Worm (Caenorhabditis elegans) whole organism, L4 larva: ENCODE results near the gene C14A4.7.

Source experiments
- T26A8.4 ChIP-seq: fragments of 200-800 bp; sonication (Bioruptor generic); IDR thresholded peaks from 2 replicates; pipeline ENCODE4 v1.3.6; 2022; ENCODE audit warnings: missing genetic modification characterization, missing compliant biosample characterization
- egl-27 ChIP-seq: sonication (generic microtip); optimal IDR thresholded peaks from 3 replicates; lab custom pipeline; 2017; ENCODE audit warnings: missing biosample characterization, missing genetic modification reagents, missing genetic modification characterization
- fkh-10 ChIP-seq: fragments of 150-350 bp; optimal IDR thresholded peaks from 2 replicates; lab custom pipeline; 2014; ENCODE audit warnings: missing biosample characterization, missing genetic modification reagents, missing genetic modification characterization
- hmg-1.1 ChIP-seq: fragments of 200-800 bp; sonication (Bioruptor generic); IDR thresholded peaks from 2 replicates; pipeline ENCODE4 v1.3.6; 2022; ENCODE audit warnings: missing genetic modification reagents, missing genetic modification characterization, missing compliant biosample characterization
- lin-1 ChIP-seq: fragments of 200-800 bp; sonication (Bioruptor generic); IDR thresholded peaks from 2 replicates; pipeline ENCODE4 v1.3.6; 2022; ENCODE audit warnings: missing genetic modification reagents, missing genetic modification characterization, missing compliant biosample characterization
- mep-1 ChIP-seq: fragments of 150-350 bp; sonication (generic microtip); optimal IDR thresholded peaks from 3 replicates; lab custom pipeline; 2014; ENCODE audit warnings: missing biosample characterization, missing genetic modification characterization
- nhr-111 ChIP-seq: fragments of 200-800 bp; sonication (Bioruptor generic); optimal IDR thresholded peaks from 2 replicates; lab custom pipeline; 2018; ENCODE audit warnings: mild to moderate bottlenecking, missing genetic modification characterization, missing compliant biosample characterization
- nhr-28 ChIP-seq: fragments of 150-350 bp; optimal IDR thresholded peaks from 2 replicates; lab custom pipeline; 2014; ENCODE audit warnings: missing biosample characterization, missing genetic modification characterization
- nhr-76 ChIP-seq: fragments of 150-350 bp; optimal IDR thresholded peaks from 2 replicates; lab custom pipeline; 2014; ENCODE audit warnings: missing biosample characterization, missing genetic modification characterization
- pha-4 ChIP-seq, 2 experiments: fragments of 150-350 bp in 1 of 2; fragments of 200-800 bp in 1 of 2; sonication (Bioruptor generic) in 1 of 2; IDR thresholded peaks in 1 of 2; optimal IDR thresholded peaks in 1 of 2; 2 replicates each; pipeline versions ENCODE4 v1.3.6 to Lab custom; 2014 to 2022; ENCODE audit warnings: missing genetic modification characterization in 2 of 2, missing genetic modification reagents in 2 of 2, missing biosample characterization in 1 of 2, missing compliant biosample characterization in 1 of 2
- saeg-2 ChIP-seq: fragments of 200-800 bp; sonication (Bioruptor generic); IDR thresholded peaks from 2 replicates; pipeline ENCODE4 v1.3.6; 2022; ENCODE audit warnings: missing genetic modification reagents, missing genetic modification characterization, missing compliant biosample characterization
- snpc-4 ChIP-seq: fragments of 150-350 bp; optimal IDR thresholded peaks from 2 replicates; lab custom pipeline; 2014; ENCODE audit warnings: missing biosample characterization, missing genetic modification characterization
- spr-1 ChIP-seq: sonication (generic microtip); optimal IDR thresholded peaks from 2 replicates; lab custom pipeline; 2016; ENCODE audit warnings: mild to moderate bottlenecking, missing genetic modification characterization, missing compliant biosample characterization
- ztf-11 ChIP-seq: fragments of 150-350 bp; optimal IDR thresholded peaks from 2 replicates; lab custom pipeline; 2014; ENCODE audit warnings: missing biosample characterization, missing genetic modification characterization

- TF ChIP-seq snpc-4 (tag; lab: Kevin White, UChicago): peak; percentile 62
- peak; percentile 98 for TF ChIP-seq saeg-2 (GFP tag; lab: Robert Waterston, UW)
- TF ChIP-seq fkh-10: peak; percentile 100
- peak; percentile 99 for TF ChIP-seq pha-4 (GFP tag; IDR thresholded peaks at IDR 0.05; lab: Robert Waterston, UW)
- TF ChIP-seq pha-4 (tag; optimal IDR thresholded peaks at IDR 0.05; lab: Kevin White, UChicago): peak; percentile 100
- TF ChIP-seq mep-1 (tag; lab: Kevin White, UChicago): peak; percentile 100
- peak; percentile 99 for TF ChIP-seq T26A8.4 (GFP tag; lab: Robert Waterston, UW)
- peak; percentile 98 for TF ChIP-seq spr-1 (tag; lab: Kevin White, UChicago)
- peak; percentile 79 for TF ChIP-seq nhr-111 (GFP tag; lab: Kevin White, UChicago)
- peak; percentile 65 for TF ChIP-seq egl-27 (tag; lab: Kevin White, UChicago)
- peak; percentile 99 for TF ChIP-seq hmg-1.1 (GFP tag; lab: Robert Waterston, UW)
- peak; percentile 99 for TF ChIP-seq lin-1 (GFP tag; lab: Robert Waterston, UW)
- TF ChIP-seq ztf-11: peak; percentile 58
- TF ChIP-seq nhr-76 (tag; lab: Kevin White, UChicago): peak; percentile 91
- TF ChIP-seq nhr-28 (tag; lab: Kevin White, UChicago): peak; percentile 99
These were observed 33.0 kb downstream of the C14A4.7 start, which contains the start of gene cdc-48.1 for ce11 chrII:10563368-10563767.
